Worm (Caenorhabditis elegans): ENCODE data around the gene glb-10.

DNA sequence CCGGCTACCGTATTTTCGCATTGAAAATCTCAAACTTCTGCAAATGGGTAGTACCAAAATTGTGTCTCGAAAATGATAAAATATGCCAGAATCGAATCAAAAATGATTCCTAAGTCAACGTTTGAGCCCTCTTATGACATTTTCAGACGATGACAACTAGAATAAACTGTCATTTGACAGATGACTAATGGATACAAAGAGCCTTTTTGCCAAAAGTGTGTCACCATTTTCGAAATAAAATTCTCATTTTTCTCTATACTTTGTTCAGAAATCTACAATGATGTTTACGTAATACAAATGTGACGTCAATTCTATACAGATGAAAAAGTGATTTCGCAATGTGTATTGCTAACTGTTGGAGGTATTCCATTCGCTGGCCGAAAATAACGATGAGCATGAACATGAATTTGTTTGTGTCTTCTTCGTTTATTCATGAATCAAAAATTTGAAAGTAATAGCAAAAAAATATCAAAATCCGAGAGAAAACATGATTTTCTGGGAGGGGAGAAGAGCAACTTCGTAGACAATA is 37.5 kb upstream of the glb-10 start:
- TF ChIP-seq ztf-11 (tag; optimal IDR thresholded peaks at IDR 0.05) (no peak), fos-1 (tag; optimal IDR thresholded peaks at IDR 0.05) (peak; percentile 14), nhr-10 (tag; optimal IDR thresholded peaks at IDR 0.05) (peak; percentile 42), nhr-25 (tag; optimal IDR thresholded peaks at IDR 0.05) (peak; percentile 81), nhr-11 (tag; optimal IDR thresholded peaks at IDR 0.05) (no peak), nhr-237 (tag; optimal IDR thresholded peaks at IDR 0.05) (no peak), ZK546.5 (tag; optimal IDR thresholded peaks at IDR 0.05) (no peak), aly-2 (tag; optimal IDR thresholded peaks at IDR 0.05) (no peak), lsy-2 (tag; optimal IDR thresholded peaks at IDR 0.05) (peak; percentile 37 to 83)
